Worm (Caenorhabditis elegans) whole organism, mixed stage, embryonic: ENCODE results near the gene F52E1.9.
A peak's percentile ranks its signal among the peaks of the same experiment; 100 is the strongest.

Source experiments
- M03D4.4 ChIP-seq: sonication (generic microtip); optimal IDR thresholded peaks from 2 replicates; lab custom pipeline; 2017; ENCODE audit warnings: mild to moderate bottlenecking, missing genetic modification characterization, missing compliant biosample characterization
- blmp-1 ChIP-seq: fragments of 150-350 bp; optimal IDR thresholded peaks from 2 replicates; lab custom pipeline; 2014; ENCODE audit warnings: missing biosample characterization, missing genetic modification characterization
- ceh-39 ChIP-seq: fragments of 150-350 bp; optimal IDR thresholded peaks from 2 replicates; lab custom pipeline; 2014; ENCODE audit warnings: missing biosample characterization, missing genetic modification characterization
- ceh-43 ChIP-seq: fragments of 200-800 bp; sonication (Bioruptor generic); optimal IDR thresholded peaks from 2 replicates; lab custom pipeline; 2018; ENCODE audit warnings: mild to moderate bottlenecking, missing genetic modification characterization, moderate library complexity, missing compliant biosample characterization
- ceh-83 ChIP-seq: fragments of 200-800 bp; sonication (Bioruptor generic); optimal IDR thresholded peaks from 2 replicates; lab custom pipeline; 2018; ENCODE audit warnings: mild to moderate bottlenecking, missing genetic modification characterization, missing compliant biosample characterization
- ces-1 ChIP-seq: fragments of 150-350 bp; optimal IDR thresholded peaks from 2 replicates; lab custom pipeline; 2014; ENCODE audit warnings: missing biosample characterization, missing genetic modification reagents, missing genetic modification characterization
- drap-1 ChIP-seq: fragments of 200-800 bp; sonication (Bioruptor generic); optimal IDR thresholded peaks from 3 replicates; lab custom pipeline; 2018; ENCODE audit warnings: mild to moderate bottlenecking, missing genetic modification characterization, missing compliant biosample characterization
- elt-1 ChIP-seq: sonication (generic microtip); optimal IDR thresholded peaks from 2 replicates; lab custom pipeline; 2017; ENCODE audit warnings: missing genetic modification characterization, mild to moderate bottlenecking, missing compliant biosample characterization, antibody characterized with exemption, moderate library complexity, borderline replicate concordance; ENCODE audit not compliant: insufficient read depth
- elt-3 ChIP-seq: fragments of 150-350 bp; optimal IDR thresholded peaks from 2 replicates; lab custom pipeline; 2014; ENCODE audit warnings: missing biosample characterization, missing genetic modification characterization
- flh-1 ChIP-seq: fragments of 200-800 bp; sonication (Bioruptor generic); optimal IDR thresholded peaks from 2 replicates; lab custom pipeline; 2018; ENCODE audit warnings: mild to moderate bottlenecking, missing genetic modification characterization, moderate library complexity, missing compliant biosample characterization
- ham-2 ChIP-seq: fragments of 200-800 bp; sonication (Bioruptor generic); optimal IDR thresholded peaks from 2 replicates; lab custom pipeline; 2018; ENCODE audit warnings: mild to moderate bottlenecking, missing genetic modification characterization, missing compliant biosample characterization
- hlh-1 ChIP-seq: fragments of 150-350 bp; optimal IDR thresholded peaks from 2 replicates; lab custom pipeline; 2014; ENCODE audit warnings: missing biosample characterization, missing genetic modification reagents, missing genetic modification characterization
- lin-13 ChIP-seq: fragments of 150-350 bp; optimal IDR thresholded peaks from 2 replicates; lab custom pipeline; 2014; ENCODE audit warnings: missing biosample characterization, missing genetic modification characterization
- lin-32 ChIP-seq: fragments of 200-800 bp; sonication (Bioruptor generic); optimal IDR thresholded peaks from 2 replicates; lab custom pipeline; 2018; ENCODE audit warnings: mild to moderate bottlenecking, missing genetic modification characterization, missing compliant biosample characterization
- lsy-2 ChIP-seq: fragments of 150-350 bp; optimal IDR thresholded peaks from 2 replicates; lab custom pipeline; 2014; ENCODE audit warnings: missing biosample characterization, missing genetic modification characterization
- mab-5 ChIP-seq: fragments of 150-350 bp; optimal IDR thresholded peaks from 2 replicates; lab custom pipeline; 2014; ENCODE audit warnings: missing biosample characterization, missing genetic modification characterization
- mep-1 ChIP-seq: fragments of 150-350 bp; optimal IDR thresholded peaks from 2 replicates; lab custom pipeline; 2017; ENCODE audit warnings: missing biosample characterization, missing genetic modification reagents, missing genetic modification characterization, inconsistent platforms
- mls-2 ChIP-seq: sonication (generic microtip); optimal IDR thresholded peaks from 2 replicates; lab custom pipeline; 2016; ENCODE audit warnings: mild to moderate bottlenecking, missing genetic modification characterization, moderate library complexity, missing compliant biosample characterization
- nhr-12 ChIP-seq: fragments of 150-350 bp; optimal IDR thresholded peaks from 2 replicates; lab custom pipeline; 2014; ENCODE audit warnings: missing biosample characterization, missing genetic modification characterization
- nhr-2 ChIP-seq: fragments of 150-350 bp; optimal IDR thresholded peaks from 2 replicates; lab custom pipeline; 2014; ENCODE audit warnings: missing biosample characterization, missing genetic modification characterization
- nhr-237 ChIP-seq: fragments of 150-350 bp; optimal IDR thresholded peaks from 2 replicates; lab custom pipeline; 2014; ENCODE audit warnings: missing biosample characterization, missing genetic modification characterization
- nhr-28 ChIP-seq: fragments of 150-350 bp; optimal IDR thresholded peaks from 2 replicates; lab custom pipeline; 2014; ENCODE audit warnings: missing biosample characterization, missing genetic modification characterization
- nhr-76 ChIP-seq: sonication (generic microtip); optimal IDR thresholded peaks from 2 replicates; lab custom pipeline; 2017; ENCODE audit warnings: missing biosample characterization, missing genetic modification characterization
- pha-4 ChIP-seq: fragments of 150-350 bp; optimal IDR thresholded peaks from 2 replicates; lab custom pipeline; 2018; ENCODE audit warnings: missing biosample characterization, missing genetic modification reagents, missing genetic modification characterization
- sem-2 ChIP-seq: fragments of 200-800 bp; sonication (Bioruptor generic); optimal IDR thresholded peaks from 2 replicates; lab custom pipeline; 2018; ENCODE audit warnings: mild to moderate bottlenecking, missing genetic modification characterization, missing compliant biosample characterization
- sptf-1 ChIP-seq: sonication (generic microtip); optimal IDR thresholded peaks from 2 replicates; lab custom pipeline; 2017; ENCODE audit warnings: mild to moderate bottlenecking, missing genetic modification characterization, moderate library complexity, missing compliant biosample characterization
- tbx-8 ChIP-seq: fragments of 200-800 bp; sonication (Bioruptor generic); optimal IDR thresholded peaks from 2 replicates; lab custom pipeline; 2018; ENCODE audit warnings: mild to moderate bottlenecking, missing genetic modification characterization, moderate library complexity, missing compliant biosample characterization
- unc-120 ChIP-seq: sonication (generic microtip); optimal IDR thresholded peaks from 2 replicates; lab custom pipeline; 2017; ENCODE audit warnings: missing genetic modification characterization, missing compliant biosample characterization; ENCODE audit not compliant: poor library complexity, severe bottlenecking
- unc-39 ChIP-seq: fragments of 150-350 bp; optimal IDR thresholded peaks from 2 replicates; lab custom pipeline; 2014; ENCODE audit warnings: missing biosample characterization, missing genetic modification characterization
- unc-62 ChIP-seq: fragments of 150-350 bp; optimal IDR thresholded peaks from 2 replicates; lab custom pipeline; 2014; ENCODE audit warnings: missing biosample characterization, missing genetic modification reagents, missing genetic modification characterization
- zip-8 ChIP-seq: fragments of 150-350 bp; optimal IDR thresholded peaks from 2 replicates; lab custom pipeline; 2014; ENCODE audit warnings: missing biosample characterization, missing genetic modification characterization
- ztf-11 ChIP-seq: fragments of 150-350 bp; optimal IDR thresholded peaks from 2 replicates; lab custom pipeline; 2014; ENCODE audit warnings: missing biosample characterization, missing genetic modification characterization

F52E1.9 gene

DNA sequence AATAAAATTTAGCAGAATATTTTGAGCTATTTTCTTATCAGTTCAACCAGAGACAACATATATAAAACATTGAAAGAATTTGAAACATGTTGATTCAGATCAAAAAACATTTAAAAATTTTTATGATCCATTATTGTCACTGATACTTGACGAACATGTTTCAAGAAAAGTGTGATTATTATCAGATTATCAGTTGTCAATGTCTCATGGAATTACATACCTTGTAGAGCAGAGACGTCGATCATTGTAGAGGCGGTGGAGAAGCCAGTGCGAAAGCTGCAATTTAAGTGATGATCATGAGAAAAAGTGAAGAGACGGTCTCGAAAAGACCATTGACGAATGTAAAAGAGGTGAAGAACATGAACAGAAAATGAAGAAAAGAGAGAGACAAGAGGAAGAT lies at the start of gene F52E1.9:
Gene F52E1.9, minus strand, starts transcription at position 278 of the 400 bp plus-strand sequence.
- no peak for TF ChIP-seq blmp-1 (tag; lab: Kevin White, UChicago)
- TF ChIP-seq zip-8 (tag; lab: Kevin White, UChicago), result no peak
- no peak for TF ChIP-seq tbx-8 (GFP tag; lab: Kevin White, UChicago)
- TF ChIP-seq nhr-12 (tag; lab: Kevin White, UChicago), result no peak
- no peak for TF ChIP-seq mab-5 (tag; lab: Kevin White, UChicago)
- no peak for TF ChIP-seq unc-120 (tag; lab: Kevin White, UChicago)
- TF ChIP-seq flh-1, result no peak
- no peak for TF ChIP-seq lsy-2 (tag; lab: Kevin White, UChicago)
- TF ChIP-seq nhr-76 (tag; lab: Kevin White, UChicago), result no peak
- TF ChIP-seq elt-3, result no peak
- TF ChIP-seq pha-4 (tag; lab: Kevin White, UChicago), result no peak
- no peak for TF ChIP-seq ces-1
- no peak for TF ChIP-seq sptf-1 (tag; lab: Kevin White, UChicago)
- no peak for TF ChIP-seq nhr-28
- no peak for TF ChIP-seq ztf-11 (tag; lab: Kevin White, UChicago)
- no peak for TF ChIP-seq nhr-237
- no peak for TF ChIP-seq M03D4.4 (tag; lab: Kevin White, UChicago)
- no peak for TF ChIP-seq ceh-43 (GFP tag; lab: Kevin White, UChicago)

DNA sequence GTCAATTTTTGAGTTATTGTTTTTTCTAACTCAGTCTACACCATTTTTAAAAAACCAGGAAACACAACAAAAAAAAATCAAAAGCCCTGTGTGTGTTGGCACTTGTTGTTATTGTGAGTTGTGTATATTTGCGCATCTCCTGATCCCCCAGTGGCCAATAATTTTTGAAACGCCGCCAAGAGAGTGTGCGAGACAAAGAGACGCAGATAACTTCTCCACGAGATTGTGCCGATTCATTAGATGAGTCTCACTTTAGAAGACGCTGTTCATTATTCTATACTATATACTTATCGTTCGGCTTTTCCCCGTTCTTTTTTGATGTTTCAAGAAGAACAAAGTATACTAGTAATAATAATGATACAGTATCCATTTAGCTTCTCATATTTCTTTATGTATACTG lies 48.2 kb upstream of the F52E1.9 start:
- no peak for TF ChIP-seq ces-1
- no peak for TF ChIP-seq lin-13 (tag; lab: Kevin White, UChicago)
- no peak for TF ChIP-seq nhr-2 (tag; lab: Kevin White, UChicago)

DNA sequence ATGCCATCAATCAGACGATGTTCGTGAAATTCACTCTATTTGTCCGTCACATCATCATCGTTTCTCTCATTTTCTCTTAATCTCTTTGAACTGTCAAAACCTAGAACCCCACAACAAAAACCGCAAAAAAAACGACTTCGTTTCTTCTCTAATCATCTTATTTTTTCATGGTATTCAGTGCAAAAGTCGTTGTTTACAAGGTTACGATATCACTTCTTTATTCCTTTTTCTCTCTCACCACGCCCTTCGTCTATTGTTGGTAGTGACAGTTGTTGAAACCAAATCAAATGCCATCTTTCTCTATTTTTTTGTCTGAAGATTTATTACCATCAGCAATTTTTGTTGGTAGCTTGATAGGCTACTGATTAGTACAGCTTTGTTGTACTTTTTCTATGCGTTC lies 46.8 kb upstream of the F52E1.9 start:
- TF ChIP-seq tbx-8 (GFP tag; lab: Kevin White, UChicago) (no peak), unc-120 (tag; lab: Kevin White, UChicago) (no peak), ceh-83 (no peak), flh-1 (no peak), ham-2 (GFP tag; lab: Kevin White, UChicago) (no peak), nhr-76 (tag; lab: Kevin White, UChicago) (no peak), nhr-237 (no peak), mep-1 (tag; lab: Kevin White, UChicago) (no peak), pha-4 (tag; lab: Kevin White, UChicago) (no peak), ces-1 (no peak), unc-62 (no peak), blmp-1 (tag; lab: Kevin White, UChicago) (no peak), zip-8 (tag; lab: Kevin White, UChicago) (no peak), nhr-12 (tag; lab: Kevin White, UChicago) (no peak), mls-2 (tag; lab: Kevin White, UChicago) (no peak), ceh-39 (tag; lab: Kevin White, UChicago) (no peak), ceh-43 (GFP tag; lab: Kevin White, UChicago) (no peak), ztf-11 (tag; lab: Kevin White, UChicago) (no peak), M03D4.4 (tag; lab: Kevin White, UChicago) (no peak)

DNA sequence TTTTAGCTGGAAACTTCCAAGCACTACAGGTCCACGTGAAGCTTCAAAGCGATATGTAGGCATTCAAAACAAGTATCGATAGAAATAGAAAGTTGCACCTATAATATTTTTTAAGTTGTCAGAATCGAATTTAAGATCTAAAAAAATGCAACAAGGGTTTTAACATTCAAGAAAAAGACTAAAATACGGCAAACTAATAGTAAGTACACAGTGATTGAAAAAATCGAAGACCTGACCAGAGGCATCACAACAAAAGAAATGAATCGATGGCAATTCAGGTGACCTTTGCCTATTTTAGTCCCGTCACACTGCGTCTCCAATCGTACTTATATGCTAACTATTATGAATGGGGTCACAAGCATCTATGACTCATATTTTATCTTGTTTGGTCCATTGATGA lies 45.5 kb upstream of the F52E1.9 start, which contains the start of gene T23B12.5:
Gene T23B12.5, minus strand, starts transcription at position 101 of the 400 bp plus-strand sequence.
- TF ChIP-seq flh-1 (no peak), unc-62 (no peak), blmp-1 (tag; lab: Kevin White, UChicago) (no peak), nhr-237 (no peak), ztf-11 (tag; lab: Kevin White, UChicago) (no peak), lsy-2 (tag; lab: Kevin White, UChicago) (no peak), ceh-39 (tag; lab: Kevin White, UChicago) (no peak), unc-39 (tag; lab: Kevin White, UChicago) (no peak), ces-1 (no peak), elt-1 (tag; lab: Kevin White, UChicago) (no peak), elt-3 (no peak), ceh-43 (GFP tag; lab: Kevin White, UChicago) (no peak), nhr-28 (no peak), mab-5 (tag; lab: Kevin White, UChicago) (no peak), sem-2 (GFP tag; lab: Kevin White, UChicago) (no peak), drap-1 (no peak), unc-120 (tag; lab: Kevin White, UChicago) (no peak), lin-13 (tag; lab: Kevin White, UChicago) (no peak)
- TF ChIP-seq, all 35 proteins: peak for 0

DNA sequence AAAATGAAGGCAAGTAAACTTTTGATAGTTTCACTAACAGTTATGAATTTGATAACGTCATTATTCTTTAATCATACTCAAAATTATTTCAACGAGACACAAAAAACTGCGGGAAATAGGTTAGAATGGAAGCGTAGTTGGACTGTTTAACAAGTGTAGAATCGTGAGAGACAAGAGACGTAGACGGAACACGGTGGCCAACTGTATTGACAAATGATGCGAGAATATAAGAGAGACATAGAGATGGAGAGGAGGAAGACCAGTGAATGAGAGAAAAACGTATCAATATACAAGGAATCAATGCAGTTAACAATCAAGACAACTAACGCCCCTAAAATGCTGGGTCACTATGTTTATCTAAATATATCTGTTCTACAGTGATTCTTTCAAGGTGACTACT lies 43.2 kb upstream of the F52E1.9 start:
- TF ChIP-seq blmp-1 (tag; lab: Kevin White, UChicago) (no peak), lsy-2 (tag; lab: Kevin White, UChicago) (no peak), mab-5 (tag; lab: Kevin White, UChicago) (no peak), tbx-8 (GFP tag; lab: Kevin White, UChicago) (no peak), ces-1 (no peak), ceh-43 (GFP tag; lab: Kevin White, UChicago) (no peak), hlh-1 (tag; lab: Kevin White, UChicago) (peak; percentile 19), lin-32 (GFP tag; lab: Kevin White, UChicago) (no peak), nhr-237 (no peak), mls-2 (tag; lab: Kevin White, UChicago) (no peak), lin-13 (tag; lab: Kevin White, UChicago) (no peak), ham-2 (GFP tag; lab: Kevin White, UChicago) (no peak), elt-3 (no peak), pha-4 (tag; lab: Kevin White, UChicago) (peak; percentile 91)
